Worm (Caenorhabditis elegans) whole organism, midembryonic: ENCODE data around the gene ugt-23.

Experiments
- T22C8.4 ChIP-seq: fragments of 200-800 bp; sonication (Bioruptor generic); IDR thresholded peaks from 2 replicates; pipeline ENCODE4 v1.3.6; 2022; ENCODE audit warnings: missing genetic modification characterization, missing compliant biosample characterization
- cog-1 ChIP-seq: sonication (generic microtip); optimal IDR thresholded peaks from 2 replicates; lab custom pipeline; 2016; ENCODE audit warnings: missing genetic modification characterization, missing compliant biosample characterization
- flt-1 ChIP-seq: fragments of 200-800 bp; sonication (Bioruptor generic); IDR thresholded peaks from 2 replicates; pipeline ENCODE4 v1.3.6; 2022; ENCODE audit warnings: missing genetic modification characterization, missing compliant biosample characterization
- klf-2 ChIP-seq: fragments of 200-800 bp; sonication (Bioruptor generic); conservative IDR thresholded peaks from 2 replicates; pipeline ENCODE4 v1.3.6; 2022; ENCODE audit warnings: missing genetic modification reagents, missing genetic modification characterization, missing compliant biosample characterization
- med-1 ChIP-seq: sonication (generic microtip); optimal IDR thresholded peaks from 2 replicates; lab custom pipeline; 2017; ENCODE audit warnings: missing genetic modification characterization, mild to moderate bottlenecking, missing compliant biosample characterization, antibody characterized with exemption, missing genetic modification reagents; ENCODE audit not compliant: insufficient read depth
- ref-1 ChIP-seq: fragments of 200-800 bp; sonication (Bioruptor generic); conservative IDR thresholded peaks from 2 replicates; pipeline ENCODE4 v1.3.6; 2022; ENCODE audit warnings: missing genetic modification reagents, missing genetic modification characterization, missing compliant biosample characterization
- tab-1 ChIP-seq: fragments of 200-800 bp; sonication (Bioruptor generic); IDR thresholded peaks from 2 replicates; pipeline ENCODE4 v1.3.6; 2022; ENCODE audit warnings: missing genetic modification characterization, missing compliant biosample characterization
- ztf-23 ChIP-seq: fragments of 200-800 bp; sonication (Bioruptor generic); IDR thresholded peaks from 2 replicates; pipeline ENCODE4 v1.3.6; 2022; ENCODE audit warnings: missing genetic modification reagents, missing genetic modification characterization, missing compliant biosample characterization
- ztf-29 ChIP-seq: fragments of 200-800 bp; sonication (Bioruptor generic); IDR thresholded peaks from 2 replicates; pipeline ENCODE4 v1.3.6; 2022; ENCODE audit warnings: missing genetic modification reagents, missing genetic modification characterization, missing compliant biosample characterization

Gene ugt-23

ce11 chrX:9918997-9919396 lies 6.0 kb downstream of the ugt-23 start, which contains the start of gene folr-1:
folr-1 (plus strand) TSS chrX:9919297.
- no peak for TF ChIP-seq tab-1 (GFP tag; lab: Robert Waterston, UW)
- no peak for TF ChIP-seq ztf-29 (GFP tag; lab: Robert Waterston, UW)
- TF ChIP-seq ztf-23 = no peak
- no peak for TF ChIP-seq med-1 (GFP tag; lab: Kevin White, UChicago)
- no peak for TF ChIP-seq T22C8.4 (GFP tag; lab: Robert Waterston, UW)
- no peak for TF ChIP-seq flt-1 (GFP tag; lab: Robert Waterston, UW)
- TF ChIP-seq ref-1 = no peak
- no peak for TF ChIP-seq klf-2 (GFP tag; lab: Robert Waterston, UW)
- TF ChIP-seq cog-1 (tag; lab: Kevin White, UChicago) = no peak

- TF ChIP-seq cog-1 (tag; lab: Kevin White, UChicago) (no peak), tab-1 (GFP tag; lab: Robert Waterston, UW) (no peak), ztf-23 (no peak), ztf-29 (GFP tag; lab: Robert Waterston, UW) (no peak), ref-1 (no peak), med-1 (GFP tag; lab: Kevin White, UChicago) (no peak), flt-1 (GFP tag; lab: Robert Waterston, UW) (no peak), T22C8.4 (GFP tag; lab: Robert Waterston, UW) (no peak)
These were observed 7.6 kb downstream of the ugt-23 start, which contains the start of gene F21G4.6 for ce11 chrX:9917362-9917761. F21G4.6 (minus strand) TSS chrX:9917448.

DNA sequence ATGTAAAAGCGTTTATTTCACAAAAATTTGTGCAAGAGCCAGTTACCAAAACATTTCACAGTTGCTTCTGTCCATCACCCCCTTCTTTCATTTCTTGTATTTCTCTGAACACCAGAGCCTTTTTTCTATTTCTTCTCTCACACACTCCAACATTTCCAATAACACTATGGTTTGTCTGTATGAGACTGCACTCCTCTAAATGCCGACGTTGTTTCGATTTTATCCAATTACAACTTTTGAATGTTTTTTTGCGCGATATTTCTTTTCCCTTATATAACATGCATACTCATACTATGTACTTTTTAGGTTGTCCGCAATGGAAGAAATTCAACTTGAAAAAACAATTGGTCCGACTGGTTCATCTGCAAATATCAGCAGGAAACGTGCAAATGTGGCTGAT lies 19.1 kb downstream of the ugt-23 start, which contains the start of gene F21G4.5:
Gene F21G4.5, plus strand, starts transcription at position 301 of the 400 bp plus-strand sequence.
- TF ChIP-seq cog-1 (tag; lab: Kevin White, UChicago) (no peak), med-1 (GFP tag; lab: Kevin White, UChicago) (no peak), T22C8.4 (GFP tag; lab: Robert Waterston, UW) (no peak), ztf-29 (GFP tag; lab: Robert Waterston, UW) (no peak), klf-2 (GFP tag; lab: Robert Waterston, UW) (no peak), tab-1 (GFP tag; lab: Robert Waterston, UW) (no peak), flt-1 (GFP tag; lab: Robert Waterston, UW) (no peak), ref-1 (no peak), ztf-23 (no peak)

ce11 chrX:9899426-9900131 lies 25.4 kb downstream of the ugt-23 start, which contains the start of gene phf-34:
phf-34 (minus strand) TSS chrX:9899476.
- TF ChIP-seq tab-1 (GFP tag; lab: Robert Waterston, UW) (no peak), T22C8.4 (GFP tag; lab: Robert Waterston, UW) (no peak), klf-2 (GFP tag; lab: Robert Waterston, UW) (no peak), cog-1 (tag; lab: Kevin White, UChicago) (peak; percentile 71), ztf-29 (GFP tag; lab: Robert Waterston, UW) (no peak)

ce11 chrX:9894844-9895243 lies 30.1 kb downstream of the ugt-23 start, which contains the start of gene F21G4.3:
F21G4.3 (plus strand) TSS chrX:9895144.
- TF ChIP-seq T22C8.4 (GFP tag; lab: Robert Waterston, UW) = no peak
- no peak for TF ChIP-seq tab-1 (GFP tag; lab: Robert Waterston, UW)
- TF ChIP-seq ref-1 = no peak
- no peak for TF ChIP-seq ztf-29 (GFP tag; lab: Robert Waterston, UW)
- no peak for TF ChIP-seq ztf-23
- no peak for TF ChIP-seq cog-1 (tag; lab: Kevin White, UChicago)
- TF ChIP-seq klf-2 (GFP tag; lab: Robert Waterston, UW) = no peak
- TF ChIP-seq flt-1 (GFP tag; lab: Robert Waterston, UW) = no peak
- TF ChIP-seq med-1 (GFP tag; lab: Kevin White, UChicago) = no peak

DNA sequence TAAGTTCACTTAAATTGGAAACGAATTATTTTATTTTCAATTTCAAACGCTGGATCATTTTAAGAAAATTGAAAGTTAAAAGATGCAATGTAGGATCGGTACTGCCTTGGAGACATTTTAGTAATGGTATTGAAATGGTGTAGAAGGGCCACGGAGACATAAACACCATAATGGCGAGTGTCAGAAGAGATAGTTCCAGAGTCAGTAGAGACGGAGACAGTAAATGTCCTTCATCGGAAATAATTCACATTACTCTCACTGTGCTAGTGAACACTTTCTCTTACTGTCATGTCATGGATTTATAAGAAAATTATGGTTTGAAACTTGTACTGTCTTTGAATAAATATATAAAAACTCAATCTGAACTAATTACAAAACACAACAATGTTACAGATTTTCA lies 31.9 kb downstream of the ugt-23 start:
- no peak for TF ChIP-seq cog-1 (tag; lab: Kevin White, UChicago)
- no peak for TF ChIP-seq ztf-29 (GFP tag; lab: Robert Waterston, UW)
- no peak for TF ChIP-seq flt-1 (GFP tag; lab: Robert Waterston, UW)
- TF ChIP-seq klf-2 (GFP tag; lab: Robert Waterston, UW) = no peak
- no peak for TF ChIP-seq T22C8.4 (GFP tag; lab: Robert Waterston, UW)
- no peak for TF ChIP-seq ref-1
- no peak for TF ChIP-seq tab-1 (GFP tag; lab: Robert Waterston, UW)
- TF ChIP-seq med-1 (GFP tag; lab: Kevin White, UChicago) = no peak
- no peak for TF ChIP-seq ztf-23

- TF ChIP-seq cog-1 (tag; lab: Kevin White, UChicago) (no peak), tab-1 (GFP tag; lab: Robert Waterston, UW) (no peak), klf-2 (GFP tag; lab: Robert Waterston, UW) (no peak), ztf-29 (GFP tag; lab: Robert Waterston, UW) (no peak), T22C8.4 (GFP tag; lab: Robert Waterston, UW) (no peak), flt-1 (GFP tag; lab: Robert Waterston, UW) (no peak), ref-1 (no peak), med-1 (GFP tag; lab: Kevin White, UChicago) (no peak), ztf-23 (no peak)
These were observed 32.6 kb downstream of the ugt-23 start, which contains the start of gene F21G4.1 for ce11 chrX:9892323-9892722. F21G4.1 (minus strand) TSS chrX:9892328.

DNA sequence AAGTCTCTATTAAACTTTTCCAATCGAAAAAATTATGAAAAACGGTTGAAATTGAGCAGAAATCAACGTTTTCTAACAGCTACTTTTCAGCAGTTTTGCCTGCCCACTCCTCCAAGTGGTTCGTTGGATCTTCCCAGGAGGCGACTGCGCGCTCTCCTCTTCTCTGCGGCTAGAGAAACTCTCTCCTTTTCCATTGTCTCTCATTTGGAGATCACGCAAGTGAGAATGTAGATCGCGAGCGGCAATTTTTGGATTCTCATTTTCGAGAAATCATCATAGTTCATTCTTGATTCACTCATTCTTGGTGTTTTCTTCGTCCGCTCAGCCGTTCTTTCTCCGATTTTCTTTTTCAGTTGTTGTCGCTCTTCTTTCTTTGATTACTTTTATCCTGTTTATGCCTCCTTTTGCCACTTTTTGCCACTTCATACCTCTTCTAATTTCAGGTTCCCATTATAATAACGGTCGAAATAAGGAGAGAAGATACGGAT lies 41.1 kb downstream of the ugt-23 start, which contains the start of gene mrp-4:
Gene mrp-4, plus strand, starts transcription at position 438 of the 488 bp plus-strand sequence.
- TF ChIP-seq ztf-23 (no peak), cog-1 (tag; lab: Kevin White, UChicago) (no peak), T22C8.4 (GFP tag; lab: Robert Waterston, UW) (no peak), med-1 (GFP tag; lab: Kevin White, UChicago) (no peak), tab-1 (GFP tag; lab: Robert Waterston, UW) (no peak), klf-2 (GFP tag; lab: Robert Waterston, UW) (no peak), flt-1 (GFP tag; lab: Robert Waterston, UW) (no peak), ref-1 (no peak)

DNA sequence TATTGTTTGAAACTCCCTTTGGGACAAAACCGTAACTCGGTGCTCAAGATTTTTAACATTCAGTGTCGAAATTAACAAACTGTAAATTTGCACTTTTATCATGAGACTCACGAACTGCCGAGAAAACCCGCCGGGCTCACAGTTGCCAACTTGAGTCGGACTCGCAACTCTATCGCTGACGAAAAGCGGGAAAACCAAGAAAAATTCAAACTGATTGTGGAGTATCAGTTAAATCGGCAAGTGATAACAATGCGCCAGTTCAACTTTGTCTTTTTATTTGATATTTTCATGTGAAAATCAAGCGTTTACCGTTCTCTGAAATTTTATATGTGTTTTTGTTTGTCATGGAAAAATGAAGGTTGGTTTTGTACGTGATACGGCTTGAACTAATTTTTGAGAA lies 42.4 kb downstream of the ugt-23 start:
- no peak for TF ChIP-seq tab-1 (GFP tag; lab: Robert Waterston, UW)
- TF ChIP-seq flt-1 (GFP tag; lab: Robert Waterston, UW) = no peak
- no peak for TF ChIP-seq med-1 (GFP tag; lab: Kevin White, UChicago)
- TF ChIP-seq T22C8.4 (GFP tag; lab: Robert Waterston, UW) = no peak
- no peak for TF ChIP-seq ztf-23
- TF ChIP-seq ref-1 = no peak
- no peak for TF ChIP-seq klf-2 (GFP tag; lab: Robert Waterston, UW)
- TF ChIP-seq cog-1 (tag; lab: Kevin White, UChicago) = no peak
- no peak for TF ChIP-seq ztf-29 (GFP tag; lab: Robert Waterston, UW)
